Fruit fly (Drosophila melanogaster) whole organism, embryonic: Measurements from ENCODE around the gene GXIVsPLA2.
A peak's percentile ranks its signal among the peaks of the same experiment; 100 is the strongest.

Experiments used
- Atf3 ChIP-seq: fragments of 200-800 bp; sonication (Bioruptor generic); optimal IDR thresholded peaks from 3 replicates; lab custom pipeline; 2016; ENCODE audit warnings: missing biosample characterization, missing genetic modification characterization
- Atf6 ChIP-seq: fragments of 200-800 bp; sonication (Bioruptor generic); IDR thresholded peaks from 2 replicates; pipeline ENCODE4 v1.3.6; 2022; ENCODE audit warnings: missing biosample characterization, missing genetic modification characterization
- B-H2 ChIP-seq: fragments of 200-800 bp; sonication (Bioruptor generic); optimal IDR thresholded peaks from 2 replicates; lab custom pipeline; 2018; ENCODE audit warnings: missing biosample characterization, mild to moderate bottlenecking, missing genetic modification characterization
- CG11696 ChIP-seq: fragments of 200-800 bp; sonication (Bioruptor generic); IDR thresholded peaks from 2 replicates; pipeline ENCODE4 v1.3.6; 2022; ENCODE audit warnings: missing biosample characterization, missing genetic modification characterization
- CG12071 ChIP-seq: fragments of 200-800 bp; sonication (Bioruptor generic); optimal IDR thresholded peaks from 3 replicates; lab custom pipeline; 2018; ENCODE audit warnings: missing biosample characterization, mild to moderate bottlenecking, missing genetic modification characterization
- CG12155 ChIP-seq: fragments of 200-800 bp; sonication (Bioruptor generic); optimal IDR thresholded peaks from 3 replicates; lab custom pipeline; 2016; ENCODE audit warnings: missing biosample characterization, missing genetic modification characterization
- CG14441 ChIP-seq: fragments of 200-800 bp; sonication (Bioruptor generic); IDR thresholded peaks from 2 replicates; pipeline ENCODE4 v1.3.6; 2022; ENCODE audit warnings: missing biosample characterization, missing genetic modification characterization
- CG15011 ChIP-seq: fragments of 200-800 bp; sonication (Bioruptor generic); optimal IDR thresholded peaks from 3 replicates; lab custom pipeline; 2018; ENCODE audit warnings: missing biosample characterization, mild to moderate bottlenecking, missing genetic modification characterization
- CG16815 ChIP-seq: fragments of 200-800 bp; sonication (Bioruptor generic); optimal IDR thresholded peaks from 3 replicates; lab custom pipeline; 2017; ENCODE audit warnings: missing biosample characterization, mild to moderate bottlenecking, missing genetic modification characterization
- CG18599 ChIP-seq: fragments of 200-800 bp; sonication (Bioruptor generic); optimal IDR thresholded peaks from 3 replicates; lab custom pipeline; 2017; ENCODE audit warnings: missing biosample characterization, missing genetic modification characterization, mild to moderate bottlenecking, moderate library complexity, missing genetic modification reagents
- CG2120 ChIP-seq: fragments of 200-800 bp; sonication (Bioruptor generic); optimal IDR thresholded peaks from 3 replicates; lab custom pipeline; 2016; ENCODE audit warnings: missing biosample characterization, missing genetic modification characterization
- CG2712 ChIP-seq: fragments of 200-800 bp; optimal IDR thresholded peaks from 3 replicates; lab custom pipeline; 2019; ENCODE audit warnings: missing biosample characterization, mild to moderate bottlenecking, missing genetic modification characterization, moderate library complexity
- CG2889 ChIP-seq: fragments of 200-800 bp; sonication (Bioruptor generic); IDR thresholded peaks from 3 replicates; pipeline ENCODE4 v1.3.6; 2022; ENCODE audit warnings: missing biosample characterization, missing genetic modification characterization
- CG42726 ChIP-seq: fragments of 200-800 bp; sonication (Bioruptor generic); IDR thresholded peaks from 2 replicates; pipeline ENCODE4 v1.3.6; 2022; ENCODE audit warnings: missing biosample characterization, missing genetic modification characterization; ENCODE audit not compliant: partially characterized antibody
- CG4424 ChIP-seq: fragments of 200-800 bp; sonication (Bioruptor generic); optimal IDR thresholded peaks from 3 replicates; lab custom pipeline; 2016; ENCODE audit warnings: missing biosample characterization, missing genetic modification characterization
- CG5245 ChIP-seq: fragments of 200-800 bp; sonication (Bioruptor generic); optimal IDR thresholded peaks from 3 replicates; lab custom pipeline; 2016; ENCODE audit warnings: missing biosample characterization, missing genetic modification characterization
- CG6689 ChIP-seq: fragments of 200-800 bp; sonication (Bioruptor generic); IDR thresholded peaks from 2 replicates; pipeline ENCODE4 v1.3.6; 2022; ENCODE audit warnings: missing biosample characterization, missing genetic modification characterization
- CG7839 ChIP-seq: fragments of 200-800 bp; sonication (Bioruptor generic); optimal IDR thresholded peaks from 3 replicates; lab custom pipeline; 2018; ENCODE audit warnings: missing biosample characterization, mild to moderate bottlenecking, missing genetic modification characterization, moderate library complexity
- CG9797 ChIP-seq: fragments of 200-800 bp; sonication (Bioruptor generic); optimal IDR thresholded peaks from 3 replicates; lab custom pipeline; 2018; ENCODE audit warnings: missing biosample characterization, mild to moderate bottlenecking, missing genetic modification characterization
- CG9876 ChIP-seq: fragments of 200-800 bp; sonication (Bioruptor generic); optimal IDR thresholded peaks from 2 replicates; lab custom pipeline; 2016; ENCODE audit warnings: missing biosample characterization, missing genetic modification characterization
- Chrac-16 ChIP-seq: fragments of 200-800 bp; sonication (Bioruptor generic); optimal IDR thresholded peaks from 3 replicates; lab custom pipeline; 2016; ENCODE audit warnings: missing biosample characterization, missing genetic modification characterization
- CkIIα-i1 ChIP-seq: fragments of 200-800 bp; sonication (Bioruptor generic); IDR thresholded peaks from 2 replicates; pipeline ENCODE4 v1.3.6; 2022; ENCODE audit warnings: missing biosample characterization, missing genetic modification characterization
- Dip3 ChIP-seq: fragments of 200-800 bp; sonication (Bioruptor generic); optimal IDR thresholded peaks from 3 replicates; lab custom pipeline; 2016; ENCODE audit warnings: missing biosample characterization, missing genetic modification characterization
- Dref ChIP-seq: fragments of 200-800 bp; sonication (Bioruptor generic); IDR thresholded peaks from 2 replicates; pipeline ENCODE4 v1.3.6; 2022; ENCODE audit warnings: missing biosample characterization, missing genetic modification characterization
- H2.0 ChIP-seq: fragments of 200-800 bp; sonication (Bioruptor generic); IDR thresholded peaks from 2 replicates; pipeline ENCODE4 v1.3.6; 2022; ENCODE audit warnings: missing biosample characterization, missing genetic modification characterization
- HLH3B ChIP-seq: fragments of 200-800 bp; sonication (Bioruptor generic); IDR thresholded peaks from 2 replicates; pipeline ENCODE4 v1.3.6; 2022; ENCODE audit warnings: missing biosample characterization, missing genetic modification characterization
- Hr78 ChIP-seq, 2 experiments: fragments of 200-800 bp in 1 of 2; fragments of >200 bp in 1 of 2; sonication (Bioruptor generic) in 1 of 2; optimal IDR thresholded peaks; 2 replicates each; lab custom pipeline; 2017 to 2019; ENCODE audit warnings: missing biosample characterization in 2 of 2, missing genetic modification characterization in 2 of 2, mild to moderate bottlenecking in 1 of 2, moderate library complexity in 1 of 2
- Max ChIP-seq: fragments of 200-800 bp; sonication (Bioruptor generic); optimal IDR thresholded peaks from 2 replicates; lab custom pipeline; 2016; ENCODE audit warnings: missing biosample characterization, mild to moderate bottlenecking, missing genetic modification characterization
- Med ChIP-seq: fragments of 200-800 bp; sonication (Bioruptor generic); peaks from one replicate; lab custom pipeline; 2016; ENCODE audit warnings: missing biosample characterization, missing genetic modification characterization, mild to moderate bottlenecking, inconsistent platforms, moderate library complexity
- NFAT ChIP-seq: fragments of 200-800 bp; sonication (Bioruptor generic); IDR thresholded peaks from 2 replicates; pipeline ENCODE4 v1.3.6; 2022; ENCODE audit warnings: missing biosample characterization, missing genetic modification characterization
- Nf-YB ChIP-seq: fragments of 200-800 bp; sonication (Bioruptor generic); optimal IDR thresholded peaks from 3 replicates; lab custom pipeline; 2019; ENCODE audit warnings: missing biosample characterization, mild to moderate bottlenecking, missing genetic modification characterization, moderate library complexity
- NfI ChIP-seq: fragments of 200-800 bp; sonication (Bioruptor generic); optimal IDR thresholded peaks from 3 replicates; lab custom pipeline; 2018; ENCODE audit warnings: missing biosample characterization, mild to moderate bottlenecking, missing genetic modification characterization, moderate library complexity
- Rfx ChIP-seq: fragments of 200-800 bp; sonication (Bioruptor generic); IDR thresholded peaks from 2 replicates; pipeline ENCODE4 v1.3.6; 2022; ENCODE audit warnings: missing biosample characterization, missing genetic modification characterization
- Six4 ChIP-seq: fragments of 200-800 bp; sonication (Bioruptor generic); optimal IDR thresholded peaks from 2 replicates; lab custom pipeline; 2016; ENCODE audit warnings: missing biosample characterization, missing genetic modification characterization
- Xbp1 ChIP-seq: fragments of 200-800 bp; sonication (Bioruptor generic); optimal IDR thresholded peaks from 3 replicates; lab custom pipeline; 2016; ENCODE audit warnings: missing biosample characterization, mild to moderate bottlenecking, missing genetic modification characterization
- bcd ChIP-seq: fragments of 200-800 bp; sonication (Bioruptor generic); optimal IDR thresholded peaks from 2 replicates; lab custom pipeline; 2017; ENCODE audit warnings: missing biosample characterization, mild to moderate bottlenecking, missing genetic modification characterization
- cas ChIP-seq: fragments of 200-800 bp; sonication (Bioruptor generic); IDR thresholded peaks from 2 replicates; pipeline ENCODE4 v1.3.6; 2022; ENCODE audit warnings: missing biosample characterization, missing genetic modification characterization
- en ChIP-seq: fragments of 200-800 bp; sonication (Bioruptor generic); optimal IDR thresholded peaks from 2 replicates; lab custom pipeline; 2016; ENCODE audit warnings: missing biosample characterization, missing genetic modification characterization
- exex ChIP-seq: fragments of 200-800 bp; sonication (Bioruptor generic); optimal IDR thresholded peaks from 4 replicates; lab custom pipeline; 2018; ENCODE audit warnings: missing biosample characterization, mild to moderate bottlenecking, missing genetic modification characterization, moderate library complexity
- ind ChIP-seq: fragments of 200-800 bp; sonication (Bioruptor generic); optimal IDR thresholded peaks from 3 replicates; lab custom pipeline; 2016; ENCODE audit warnings: missing biosample characterization, missing genetic modification characterization
- kah ChIP-seq: fragments of 200-800 bp; sonication (Bioruptor generic); optimal IDR thresholded peaks from 2 replicates; lab custom pipeline; 2018; ENCODE audit warnings: missing biosample characterization, mild to moderate bottlenecking, missing genetic modification characterization
- odd ChIP-seq: fragments of 200-800 bp; sonication (Bioruptor generic); optimal IDR thresholded peaks from 2 replicates; lab custom pipeline; 2017; ENCODE audit warnings: missing biosample characterization, mild to moderate bottlenecking, missing genetic modification characterization
- otp ChIP-seq: fragments of 200-800 bp; sonication (Bioruptor generic); IDR thresholded peaks from 3 replicates; pipeline ENCODE4, ENCODE4 v1.3.6; 2022; ENCODE audit warnings: missing biosample characterization, missing genetic modification characterization
- pnt ChIP-seq: fragments of 200-800 bp; sonication (Bioruptor generic); optimal IDR thresholded peaks from 3 replicates; lab custom pipeline; 2016; ENCODE audit warnings: missing biosample characterization, missing genetic modification characterization
- sd ChIP-seq: fragments of 200-800 bp; sonication (Bioruptor generic); optimal IDR thresholded peaks from 3 replicates; lab custom pipeline; 2018; ENCODE audit warnings: missing biosample characterization, mild to moderate bottlenecking, missing genetic modification characterization, moderate library complexity
- slou ChIP-seq: fragments of 200-800 bp; sonication (Bioruptor generic); optimal IDR thresholded peaks from 3 replicates; lab custom pipeline; 2016; ENCODE audit warnings: missing biosample characterization, missing genetic modification characterization
- sna ChIP-seq: fragments of 200-800 bp; sonication (Bioruptor generic); IDR thresholded peaks from 2 replicates; pipeline ENCODE4 v1.3.6; 2022; ENCODE audit warnings: missing biosample characterization, missing genetic modification characterization; ENCODE audit not compliant: partially characterized antibody
- stwl ChIP-seq: fragments of 200-800 bp; sonication (Bioruptor generic); optimal IDR thresholded peaks from 3 replicates; lab custom pipeline; 2018; ENCODE audit warnings: missing biosample characterization, mild to moderate bottlenecking, missing genetic modification characterization, moderate library complexity
- sug ChIP-seq: fragments of 200-800 bp; optimal IDR thresholded peaks from 2 replicates; lab custom pipeline; 2019; ENCODE audit warnings: missing biosample characterization, mild to moderate bottlenecking, missing genetic modification characterization, moderate library complexity
- tgo ChIP-seq: fragments of 200-800 bp; sonication (Bioruptor generic); IDR thresholded peaks from 3 replicates; pipeline ENCODE4 v1.3.6; 2022; ENCODE audit warnings: missing biosample characterization, missing genetic modification characterization
- tup ChIP-seq: fragments of 200-800 bp; sonication (Bioruptor generic); optimal IDR thresholded peaks from 2 replicates; lab custom pipeline; 2016; ENCODE audit warnings: missing biosample characterization, mild to moderate bottlenecking, missing genetic modification characterization, moderate library complexity

The GXIVsPLA2 gene

DNA sequence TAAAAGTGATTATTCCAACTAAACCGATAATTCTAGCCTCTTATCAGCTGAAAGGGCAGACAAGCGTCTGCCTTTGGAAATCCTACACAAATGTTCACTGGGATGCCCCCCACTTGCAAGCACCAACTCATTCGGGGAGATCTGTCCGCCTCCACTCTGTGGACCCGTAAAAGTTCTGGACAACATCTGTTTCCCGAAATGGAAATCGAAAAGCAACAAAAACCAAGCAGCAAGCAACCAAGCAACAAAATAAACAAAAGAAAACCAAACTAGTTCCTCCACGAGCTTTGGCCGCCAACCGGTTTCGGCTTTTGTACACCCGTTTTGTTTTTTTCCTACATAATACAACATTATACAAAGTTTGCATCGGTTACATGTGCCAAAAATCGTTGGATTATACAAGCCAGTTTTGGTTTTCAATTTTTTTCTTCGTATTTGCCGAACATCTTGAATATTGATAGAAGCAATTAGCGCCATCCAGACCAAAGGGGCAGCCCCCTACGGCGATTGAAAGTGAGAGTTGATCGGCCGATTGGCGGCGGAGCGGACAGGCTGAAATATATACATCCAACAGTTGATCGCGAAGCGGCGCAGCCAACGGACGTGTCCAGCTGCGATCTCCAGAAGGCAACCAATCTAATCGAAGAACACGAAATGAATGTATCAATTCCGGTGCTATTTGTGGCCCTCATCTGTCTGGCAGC is 3.9 kb downstream of the GXIVsPLA2 start, which contains the start of gene CG17032 (continued):
- TF ChIP-seq sd (tag; lab: Kevin White, UChicago) (no peak), CG5245 (GFP tag; lab: Kevin White, UChicago) (no peak), CG15011 (no peak), Max (no peak), CG6689 (no peak), CG2712 (tag; lab: Kevin White, UChicago) (no peak), CG4424 (GFP tag; lab: Kevin White, UChicago) (no peak), odd (GFP tag; lab: Kevin White, UChicago) (no peak), sug (peak; percentile 95), HLH3B (no peak), Dip3 (GFP tag; lab: Kevin White, UChicago) (no peak), Atf3 (no peak), Chrac-16 (no peak), CG12155 (GFP tag; lab: Kevin White, UChicago) (no peak), Hr78 (GFP tag; optimal IDR thresholded peaks at IDR 0.05; lab: Kevin White, UChicago) (no peak), sna (GFP tag; lab: Robert Waterston, UW) (no peak), B-H2 (peak; percentile 67), CG2120 (GFP tag; lab: Kevin White, UChicago) (no peak), tup (GFP tag; lab: Kevin White, UChicago) (no peak), otp (GFP tag; lab: Robert Waterston, UW) (peak; percentile 63; the same call in 2 of the 3 replicates), H2.0 (no peak), CkIIα-i1 (GFP tag; lab: Robert Waterston, UW) (no peak), CG14441 (GFP tag; lab: Robert Waterston, UW) (no peak), Nf-YB (GFP tag; lab: Kevin White, UChicago) (no peak), CG12071 (GFP tag; lab: Kevin White, UChicago) (no peak), CG9797 (no peak), CG7839 (tag; lab: Kevin White, UChicago) (no peak), slou (GFP tag; lab: Kevin White, UChicago) (no peak), CG16815 (GFP tag; lab: Kevin White, UChicago) (no peak), CG2889 (GFP tag; lab: Robert Waterston, UW) (no peak), tgo (no peak), Med (GFP tag; lab: Kevin White, UChicago) (peak; percentile 62), CG9876 (GFP tag; lab: Kevin White, UChicago) (no peak), NfI (GFP tag; lab: Kevin White, UChicago) (no peak), en (no peak), pnt (GFP tag; lab: Kevin White, UChicago) (no peak), Dref (GFP tag; lab: Robert Waterston, UW) (no peak), CG11696 (no peak), CG42726 (GFP tag; lab: Robert Waterston, UW) (no peak), kah (no peak), CG18599 (GFP tag; lab: Kevin White, UChicago) (no peak), bcd (no peak), stwl (tag; lab: Kevin White, UChicago) (no peak), cas (GFP tag; lab: Robert Waterston, UW) (no peak), Xbp1 (GFP tag; lab: Kevin White, UChicago) (no peak), NFAT (GFP tag; lab: Robert Waterston, UW) (no peak), Rfx (GFP tag; lab: Robert Waterston, UW) (no peak), Six4 (GFP tag; lab: Kevin White, UChicago) (no peak), ind (GFP tag; lab: Kevin White, UChicago) (no peak), exex (tag; lab: Kevin White, UChicago) (no peak), Atf6 (0 out of 2 replicates have a peak, but pooled peaks have one; percentile 21)
